Fruit fly (Drosophila melanogaster) whole organism, adult: ENCODE data around the gene CG13082.

ENCODE experiments used
- CG11617 ChIP-seq: fragments of 200-800 bp; sonication (Bioruptor generic); optimal IDR thresholded peaks from 2 replicates; lab custom pipeline; 2017; ENCODE audit warnings: mild to moderate bottlenecking, missing biosample characterization, missing genetic modification reagents, missing genetic modification characterization
- CG12768 ChIP-seq: fragments of 200-800 bp; sonication (Bioruptor generic); optimal IDR thresholded peaks from 2 replicates; lab custom pipeline; 2017; ENCODE audit warnings: missing biosample characterization, missing genetic modification characterization, mild to moderate bottlenecking, moderate library complexity, missing genetic modification reagents
- CG1620 ChIP-seq: fragments of 200-800 bp; sonication (Bioruptor generic); optimal IDR thresholded peaks from 2 replicates; lab custom pipeline; 2016; ENCODE audit warnings: missing biosample characterization, missing genetic modification characterization
- CG33017 ChIP-seq: fragments of 200-800 bp; sonication (Bioruptor generic); optimal IDR thresholded peaks from 2 replicates; lab custom pipeline; 2018; ENCODE audit warnings: missing biosample characterization, mild to moderate bottlenecking, missing genetic modification characterization, moderate library complexity
- CG5204 ChIP-seq: fragments of 200-800 bp; sonication (Bioruptor generic); optimal IDR thresholded peaks from 2 replicates; lab custom pipeline; 2016; ENCODE audit warnings: missing biosample characterization, missing genetic modification characterization
- CG7045 ChIP-seq: fragments of 200-800 bp; sonication (Bioruptor generic); optimal IDR thresholded peaks from 2 replicates; lab custom pipeline; 2017; ENCODE audit warnings: missing biosample characterization, mild to moderate bottlenecking, missing genetic modification characterization
- Clk ChIP-seq: fragments of 200-800 bp; sonication (Bioruptor generic); optimal IDR thresholded peaks from 2 replicates; lab custom pipeline; 2017; ENCODE audit warnings: missing biosample characterization, missing genetic modification characterization
- Crg-1 ChIP-seq: fragments of 200-800 bp; sonication (Bioruptor generic); optimal IDR thresholded peaks from 2 replicates; lab custom pipeline; 2016; ENCODE audit warnings: missing biosample characterization, missing genetic modification characterization
- Hr96 ChIP-seq: fragments of 200-800 bp; sonication (Bioruptor generic); optimal IDR thresholded peaks from 2 replicates; lab custom pipeline; 2016; ENCODE audit warnings: missing biosample characterization, missing genetic modification characterization
- bab1 ChIP-seq: fragments of 200-800 bp; sonication (Bioruptor generic); optimal IDR thresholded peaks from 3 replicates; lab custom pipeline; 2019; ENCODE audit warnings: missing biosample characterization, mild to moderate bottlenecking, missing genetic modification characterization, moderate library complexity
- cic ChIP-seq: fragments of 200-800 bp; sonication (Bioruptor generic); optimal IDR thresholded peaks from 2 replicates; lab custom pipeline; 2017; ENCODE audit warnings: missing biosample characterization, mild to moderate bottlenecking, missing genetic modification characterization, moderate library complexity
- ovo ChIP-seq: fragments of 200-800 bp; sonication (Bioruptor generic); optimal IDR thresholded peaks from 2 replicates; lab custom pipeline; 2016; ENCODE audit warnings: missing biosample characterization, missing genetic modification characterization

DNA sequence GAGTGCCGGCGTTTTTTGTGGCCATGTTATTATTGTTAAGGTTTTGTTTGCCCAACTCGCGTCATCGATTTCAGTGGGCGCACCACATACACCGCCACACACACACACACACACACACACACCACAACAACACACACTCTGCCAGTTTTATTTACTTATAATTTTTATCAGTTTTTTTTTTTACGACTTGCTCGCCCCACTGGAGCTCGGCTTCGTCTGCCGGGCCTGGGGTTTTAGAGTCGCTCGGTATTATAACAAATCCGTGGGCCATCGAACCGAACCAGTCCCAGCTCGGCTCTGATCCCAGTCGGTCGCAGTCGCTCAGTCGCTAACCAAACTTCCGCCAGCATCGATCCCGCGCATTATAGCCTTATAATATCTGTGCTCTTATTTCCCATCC is 11.2 kb downstream of the CG13082 start:
- TF ChIP-seq CG12768 (GFP tag; lab: Kevin White, UChicago) (peak; percentile 6), CG7045 (GFP tag; lab: Kevin White, UChicago) (no peak), Hr96 (GFP tag; lab: Kevin White, UChicago) (peak; percentile 5), Clk (GFP tag; lab: Kevin White, UChicago) (no peak), CG1620 (GFP tag; lab: Kevin White, UChicago) (no peak), Crg-1 (GFP tag; lab: Kevin White, UChicago) (no peak), bab1 (GFP tag; lab: Kevin White, UChicago) (peak; percentile 23), ovo (GFP tag; lab: Kevin White, UChicago) (no peak), CG5204 (GFP tag; lab: Kevin White, UChicago) (no peak), CG33017 (tag; lab: Kevin White, UChicago) (no peak), CG11617 (GFP tag; lab: Kevin White, UChicago) (no peak), cic (GFP tag; lab: Kevin White, UChicago) (peak; percentile 52)
